Fruit fly (Drosophila melanogaster) whole organism, wandering third instar larva: ENCODE measurements around the gene dyw.

Experiments used
- Abd-B ChIP-seq: fragments of >200 bp; optimal IDR thresholded peaks from 2 replicates; lab custom pipeline; 2017; ENCODE audit warnings: missing biosample characterization, missing genetic modification characterization
- CG9705 ChIP-seq: fragments of 200-800 bp; sonication (Bioruptor generic); optimal IDR thresholded peaks from 2 replicates; lab custom pipeline; 2018; ENCODE audit warnings: missing biosample characterization, mild to moderate bottlenecking, missing genetic modification characterization
- CrebA ChIP-seq: fragments of 200-800 bp; sonication (Bioruptor generic); optimal IDR thresholded peaks from 2 replicates; lab custom pipeline; 2016; ENCODE audit warnings: missing biosample characterization, mild to moderate bottlenecking, missing genetic modification characterization, borderline replicate concordance
- Dfd ChIP-seq: fragments of >200 bp; optimal IDR thresholded peaks from 2 replicates; lab custom pipeline; 2017; ENCODE audit warnings: missing biosample characterization, missing genetic modification characterization
- Dif ChIP-seq: fragments of 200-275, 200-300 bp; sonication (Bioruptor generic); optimal IDR thresholded peaks from 2 replicates; lab custom pipeline; 2018; ENCODE audit warnings: missing biosample characterization, missing genetic modification characterization; ENCODE audit not compliant: partially characterized antibody
- GATAd ChIP-seq: sonication (Bioruptor generic); optimal IDR thresholded peaks from 2 replicates; lab custom pipeline; 2016; ENCODE audit warnings: missing biosample characterization, missing genetic modification characterization
- HLH106 ChIP-seq: fragments of 200-800 bp; optimal IDR thresholded peaks from 3 replicates; lab custom pipeline; 2019; ENCODE audit warnings: missing biosample characterization, mild to moderate bottlenecking, missing genetic modification characterization, moderate library complexity
- Hnf4 ChIP-seq: fragments of 200-800 bp; sonication (Bioruptor generic); optimal IDR thresholded peaks from 2 replicates; lab custom pipeline; 2016; ENCODE audit warnings: missing biosample characterization, mild to moderate bottlenecking, missing genetic modification characterization
- Hr78 ChIP-seq: fragments of >200 bp; optimal IDR thresholded peaks from 2 replicates; lab custom pipeline; 2017; ENCODE audit warnings: missing biosample characterization, missing genetic modification characterization
- Hr83 ChIP-seq: fragments of 200-300 bp; sonication (Bioruptor generic); optimal IDR thresholded peaks from 2 replicates; lab custom pipeline; 2016; ENCODE audit warnings: missing biosample characterization, mild to moderate bottlenecking, missing genetic modification characterization, moderate library complexity; ENCODE audit not compliant: poor library complexity, severe bottlenecking
- Jra ChIP-seq: sonication (Bioruptor generic); optimal IDR thresholded peaks from 2 replicates; lab custom pipeline; 2016; ENCODE audit warnings: missing biosample characterization, missing genetic modification characterization
- Mio ChIP-seq: sonication (Bioruptor generic); optimal IDR thresholded peaks from 2 replicates; lab custom pipeline; 2016; ENCODE audit warnings: missing biosample characterization, missing genetic modification characterization
- N ChIP-seq: fragments of >200 bp; optimal IDR thresholded peaks from 2 replicates; lab custom pipeline; 2018; ENCODE audit warnings: missing biosample characterization, missing external identifiers, missing genetic modification characterization
- OdsH ChIP-seq: fragments of 200-800 bp; sonication (Bioruptor generic); optimal IDR thresholded peaks from 2 replicates; lab custom pipeline; 2016; ENCODE audit warnings: missing biosample characterization, mild to moderate bottlenecking, missing genetic modification characterization
- Rel ChIP-seq, 2 experiments: fragments of 200-800 bp; sonication (Bioruptor generic) in 1 of 2; optimal IDR thresholded peaks; 2 replicates in 1 of 2; 3 replicates in 1 of 2; lab custom pipeline; 2016 to 2019; ENCODE audit warnings: mild to moderate bottlenecking in 2 of 2, missing biosample characterization in 2 of 2, missing genetic modification characterization in 2 of 2, moderate library complexity in 1 of 2
- Sp1 ChIP-seq: fragments of 200-800 bp; sonication (Bioruptor generic); optimal IDR thresholded peaks from 3 replicates; lab custom pipeline; 2019; ENCODE audit warnings: missing biosample characterization, mild to moderate bottlenecking, missing genetic modification characterization, moderate library complexity
- Vsx2 ChIP-seq: fragments of 200-300, 225-300 bp; sonication (Bioruptor generic); optimal IDR thresholded peaks from 2 replicates; lab custom pipeline; 2018; ENCODE audit warnings: missing biosample characterization, missing genetic modification characterization; ENCODE audit not compliant: partially characterized antibody
- br ChIP-seq: fragments of 200-800 bp; sonication (Bioruptor generic); optimal IDR thresholded peaks from 2 replicates; lab custom pipeline; 2016; ENCODE audit warnings: missing biosample characterization, missing genetic modification characterization
- brk ChIP-seq: fragments of 200-800 bp; sonication (Bioruptor generic); optimal IDR thresholded peaks from 2 replicates; lab custom pipeline; 2016; ENCODE audit warnings: missing biosample characterization, mild to moderate bottlenecking, missing genetic modification characterization
- dl ChIP-seq, 2 experiments: fragments of 175-275, 200-275 bp in 1 of 2; fragments of 200-275 bp in 1 of 2; sonication (Bioruptor generic); optimal IDR thresholded peaks; lab custom pipeline; 2018; ENCODE audit warnings: mild to moderate bottlenecking in 2 of 2, missing biosample characterization in 2 of 2, missing genetic modification characterization in 2 of 2, moderate library complexity in 2 of 2; ENCODE audit not compliant: partially characterized antibody in 2 of 2, insufficient read depth in 1 of 2
- dmrt93B ChIP-seq: fragments of 200-800 bp; sonication (Bioruptor generic); optimal IDR thresholded peaks from 2 replicates; lab custom pipeline; 2018; ENCODE audit warnings: missing biosample characterization, mild to moderate bottlenecking, missing genetic modification characterization
- dsf ChIP-seq: sonication (Bioruptor generic); optimal IDR thresholded peaks from 2 replicates; lab custom pipeline; 2016; ENCODE audit warnings: missing biosample characterization, missing genetic modification characterization, borderline replicate concordance
- ey ChIP-seq: fragments of 200-800 bp; sonication (Bioruptor generic); optimal IDR thresholded peaks from 2 replicates; lab custom pipeline; 2016; ENCODE audit warnings: missing biosample characterization, missing genetic modification characterization
- foxo ChIP-seq, 2 experiments: fragments of 200-800 bp; sonication (Bioruptor generic); optimal IDR thresholded peaks; 2 replicates in 1 of 2; 3 replicates in 1 of 2; lab custom pipeline; 2016 to 2017; ENCODE audit warnings: missing biosample characterization in 2 of 2, missing genetic modification characterization in 2 of 2
- fru ChIP-seq: fragments of 200-800 bp; sonication (Bioruptor generic); optimal IDR thresholded peaks from 3 replicates; lab custom pipeline; 2016; ENCODE audit warnings: missing biosample characterization, mild to moderate bottlenecking, missing genetic modification characterization
- h ChIP-seq: fragments of 200-800 bp; sonication (Bioruptor generic); optimal IDR thresholded peaks from 3 replicates; lab custom pipeline; 2016; ENCODE audit warnings: missing biosample characterization, mild to moderate bottlenecking, missing genetic modification characterization
- jim ChIP-seq: fragments of 175-275, 200-325 bp; sonication (Bioruptor generic); optimal IDR thresholded peaks from 2 replicates; lab custom pipeline; 2016; ENCODE audit warnings: missing biosample characterization, mild to moderate bottlenecking, missing genetic modification characterization
- lola ChIP-seq: fragments of >200 bp; optimal IDR thresholded peaks from 2 replicates; lab custom pipeline; 2017; ENCODE audit warnings: missing biosample characterization, missing genetic modification characterization
- pan ChIP-seq: fragments of >200 bp; optimal IDR thresholded peaks from 2 replicates; lab custom pipeline; 2017
- psq ChIP-seq: fragments of 200-800 bp; sonication (Bioruptor generic); optimal IDR thresholded peaks from 3 replicates; lab custom pipeline; 2017; ENCODE audit warnings: missing biosample characterization, mild to moderate bottlenecking, missing genetic modification characterization, moderate library complexity
- sage ChIP-seq: fragments of 200-800 bp; sonication (Bioruptor generic); optimal IDR thresholded peaks from 2 replicates; lab custom pipeline; 2016; ENCODE audit warnings: missing biosample characterization, mild to moderate bottlenecking, missing genetic modification characterization
- sv ChIP-seq: fragments of 200-800 bp; sonication (Bioruptor generic); optimal IDR thresholded peaks from 3 replicates; lab custom pipeline; 2016; ENCODE audit warnings: missing biosample characterization, missing genetic modification characterization
- tai ChIP-seq: sonication (Bioruptor generic); optimal IDR thresholded peaks from 2 replicates; lab custom pipeline; 2016; ENCODE audit warnings: missing biosample characterization, missing genetic modification characterization
- woc ChIP-seq: sonication (Bioruptor generic); optimal IDR thresholded peaks from 2 replicates; lab custom pipeline; 2016; ENCODE audit warnings: missing biosample characterization, mild to moderate bottlenecking, missing genetic modification characterization

dyw gene

DNA sequence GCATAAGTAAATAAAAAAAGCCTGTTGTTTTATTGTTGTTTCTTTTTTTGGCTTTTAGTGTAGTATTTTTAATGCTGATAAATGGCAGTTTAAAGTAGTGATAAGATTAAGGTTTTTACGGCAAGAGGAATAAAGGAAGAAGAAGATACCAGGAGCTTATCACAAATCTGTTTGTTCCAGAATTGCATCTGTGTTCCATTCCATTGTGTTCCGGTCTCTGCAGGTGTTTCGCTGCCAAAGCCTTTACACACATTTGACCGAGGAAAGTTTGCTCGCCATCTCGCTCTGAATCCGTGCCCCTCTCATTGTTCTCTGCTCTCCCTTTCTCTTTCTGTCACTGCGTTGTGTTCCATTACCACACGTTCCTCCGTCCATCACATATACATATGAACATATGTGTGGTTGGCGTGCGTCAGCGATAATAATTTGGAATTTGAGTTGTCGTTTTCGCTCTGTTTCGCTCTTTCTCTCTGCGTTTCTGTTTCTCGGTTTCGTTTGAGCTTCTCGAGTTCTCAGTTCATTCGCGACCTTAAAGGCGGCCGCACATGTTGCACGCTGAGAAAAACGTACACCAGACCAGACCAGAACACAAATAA, 35.3 kb downstream of the dyw start:
- TF ChIP-seq CG9705 (GFP tag; lab: Kevin White, UChicago) (no peak), dl (GFP tag; optimal IDR thresholded peaks at IDR 0.05; lab: Kevin White, UChicago; ENCODE audit: insufficient read depth in 1 of 2, partially characterized antibody in 2 of 2) (peak; percentile 10 to 62), sage (GFP tag; lab: Kevin White, UChicago) (no peak), h (GFP tag; lab: Kevin White, UChicago) (peak; percentile 75), lola (GFP tag; lab: Kevin White, UChicago) (no peak), tai (GFP tag; lab: Kevin White, UChicago) (no peak), HLH106 (no peak), Hr83 (GFP tag; lab: Kevin White, UChicago) (peak; percentile 22), Dif (GFP tag; lab: Kevin White, UChicago) (peak; percentile 82), Rel (GFP tag; optimal IDR thresholded peaks at IDR 0.05; lab: Kevin White, UChicago) (no peak), Rel (tag; optimal IDR thresholded peaks at IDR 0.05; lab: Kevin White, UChicago) (peak; percentile 59), CrebA (GFP tag; lab: Kevin White, UChicago) (peak; percentile 80), Jra (GFP tag; lab: Kevin White, UChicago) (peak; percentile 72), Mio (GFP tag; lab: Kevin White, UChicago) (no peak), Sp1 (GFP tag; lab: Kevin White, UChicago) (peak; percentile 13), psq (GFP tag; lab: Kevin White, UChicago) (peak; percentile 72), Hr78 (no peak), fru (GFP tag; lab: Kevin White, UChicago) (peak; percentile 12), pan (lab: Kevin White, UChicago) (no peak), sv (GFP tag; lab: Kevin White, UChicago) (no peak), Hnf4 (GFP tag; lab: Kevin White, UChicago) (no peak), Abd-B (GFP tag; lab: Kevin White, UChicago) (no peak), jim (GFP tag; lab: Kevin White, UChicago) (no peak), br (GFP tag; lab: Kevin White, UChicago) (peak; percentile 11), Vsx2 (GFP tag; lab: Kevin White, UChicago) (peak; percentile 56), foxo (GFP tag; optimal IDR thresholded peaks at IDR 0.05; lab: Kevin White, UChicago) (peak in 1 of 2 experiments; percentile 20), OdsH (no peak), N (GFP tag; lab: Kevin White, UChicago) (no peak), dsf (GFP tag; lab: Kevin White, UChicago) (no peak), woc (GFP tag; lab: Kevin White, UChicago) (no peak)

DNA sequence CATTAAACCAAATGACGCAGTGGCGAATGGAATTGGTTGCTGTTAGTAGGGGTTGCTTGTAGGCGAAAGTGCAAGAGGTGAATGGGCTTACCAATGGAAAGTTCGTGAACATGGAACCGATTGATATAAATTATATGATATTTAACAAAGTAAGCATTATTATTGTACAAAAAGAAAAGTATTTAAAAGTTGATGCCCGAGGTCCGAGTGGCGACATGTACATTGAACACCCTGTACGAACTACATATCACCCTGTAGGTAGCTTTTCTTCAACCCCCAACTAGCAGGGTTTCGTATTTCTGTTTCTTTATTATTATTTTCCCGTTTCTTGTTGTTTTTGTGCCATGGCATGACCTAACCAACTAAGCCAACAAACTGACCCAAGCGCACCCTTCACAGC, 36.5 kb downstream of the dyw start:
- TF ChIP-seq brk (no peak), CrebA (GFP tag; lab: Kevin White, UChicago) (no peak), dsf (GFP tag; lab: Kevin White, UChicago) (no peak), Jra (GFP tag; lab: Kevin White, UChicago) (no peak), Dfd (GFP tag; lab: Kevin White, UChicago) (no peak), OdsH (no peak), Rel (GFP tag; optimal IDR thresholded peaks at IDR 0.05; lab: Kevin White, UChicago) (no peak), Rel (tag; optimal IDR thresholded peaks at IDR 0.05; lab: Kevin White, UChicago) (no peak)

dm6 chrX:2655998-2656397, 37.7 kb downstream of the dyw start:
- TF ChIP-seq foxo (GFP tag; optimal IDR thresholded peaks at IDR 0.05; lab: Kevin White, UChicago) (no peak), GATAd (GFP tag; lab: Kevin White, UChicago) (no peak), sage (GFP tag; lab: Kevin White, UChicago) (no peak), lola (GFP tag; lab: Kevin White, UChicago) (no peak), Rel (GFP tag; optimal IDR thresholded peaks at IDR 0.05; lab: Kevin White, UChicago) (no peak), Rel (tag; optimal IDR thresholded peaks at IDR 0.05; lab: Kevin White, UChicago) (no peak), jim (GFP tag; lab: Kevin White, UChicago) (no peak), Dif (GFP tag; lab: Kevin White, UChicago) (no peak), dmrt93B (GFP tag; lab: Kevin White, UChicago) (no peak), fru (GFP tag; lab: Kevin White, UChicago) (no peak), Mio (GFP tag; lab: Kevin White, UChicago) (no peak), Hnf4 (GFP tag; lab: Kevin White, UChicago) (no peak), Hr83 (GFP tag; lab: Kevin White, UChicago) (no peak), Jra (GFP tag; lab: Kevin White, UChicago) (no peak), HLH106 (no peak), ey (GFP tag; lab: Kevin White, UChicago) (no peak), Dfd (GFP tag; lab: Kevin White, UChicago) (no peak), dl (GFP tag; optimal IDR thresholded peaks at IDR 0.05; lab: Kevin White, UChicago; ENCODE audit: insufficient read depth in 1 of 2, partially characterized antibody in 2 of 2) (no peak), woc (GFP tag; lab: Kevin White, UChicago) (no peak), psq (GFP tag; lab: Kevin White, UChicago) (no peak)
